Worm (Caenorhabditis elegans) whole organism, L1 larva: ENCODE data around the gene bra-1.

ENCODE experiments used
- ceh-82 ChIP-seq, 3 experiments: fragments of 150-350 bp in 1 of 3; sonication (generic microtip) in 2 of 3; optimal IDR thresholded peaks; 2 replicates each; lab custom pipeline; 2014 to 2017; ENCODE audit warnings: missing biosample characterization in 3 of 3, missing genetic modification characterization in 3 of 3
- dsc-1 ChIP-seq: sonication (generic microtip); optimal IDR thresholded peaks from 2 replicates; lab custom pipeline; 2016; ENCODE audit warnings: mild to moderate bottlenecking, missing genetic modification characterization, missing compliant biosample characterization
- elt-3 ChIP-seq, 6 experiments: fragments of 150-350 bp in 1 of 6; sonication (generic microtip); optimal IDR thresholded peaks; 2 replicates each; lab custom pipeline; 2017 to 2018; ENCODE audit warnings: missing biosample characterization in 6 of 6, missing genetic modification characterization in 6 of 6, inconsistent platforms in 1 of 6

ce11 chrX:13584725-13585371 is 13.4 kb upstream of the bra-1 start, which contains the start of gene unc-84:
- TF ChIP-seq dsc-1 (tag; lab: Kevin White, UChicago) (no peak), ceh-82 (tag; optimal IDR thresholded peaks at IDR 0.05; lab: Kevin White, UChicago) (no peak), elt-3 (tag; optimal IDR thresholded peaks at IDR 0.05; lab: Kevin White, UChicago) (no peak)
